Worm (Caenorhabditis elegans) whole organism, early embryonic: Measurements from ENCODE around the gene C17A2.2.
"Not testable (repeated sequence)": the region's sequence is repeated elsewhere in the genome, so short reads cannot be mapped to it uniquely, and the experiment has no call there.

ENCODE experiments used
- B0310.2 ChIP-seq: sonication (generic microtip); optimal IDR thresholded peaks from 2 replicates; lab custom pipeline; 2016; ENCODE audit warnings: mild to moderate bottlenecking, missing genetic modification characterization, missing compliant biosample characterization
- F13C5.2 ChIP-seq: sonication (generic microtip); optimal IDR thresholded peaks from 2 replicates; lab custom pipeline; 2017; ENCODE audit warnings: mild to moderate bottlenecking, missing genetic modification characterization, inconsistent platforms, missing compliant biosample characterization
- aly-1 ChIP-seq: sonication (generic microtip); optimal IDR thresholded peaks from 2 replicates; lab custom pipeline; 2016; ENCODE audit warnings: missing genetic modification characterization, missing compliant biosample characterization
- ama-1 ChIP-seq: fragments of 150-350 bp; optimal IDR thresholded peaks from 2 replicates; lab custom pipeline; 2014
- ceh-36 ChIP-seq: sonication (generic microtip); optimal IDR thresholded peaks from 2 replicates; lab custom pipeline; 2016; ENCODE audit warnings: missing genetic modification characterization, inconsistent platforms, missing compliant biosample characterization
- ets-7 ChIP-seq: sonication (generic microtip); optimal IDR thresholded peaks from 2 replicates; lab custom pipeline; 2016; ENCODE audit warnings: missing genotype, missing genetic modification characterization, missing compliant biosample characterization
- flt-1 ChIP-seq: fragments of 200-800 bp; sonication (Bioruptor generic); IDR thresholded peaks from 2 replicates; pipeline ENCODE4 v1.3.6; 2022; ENCODE audit warnings: missing genetic modification characterization, missing compliant biosample characterization
- hmbx-1 ChIP-seq: sonication (generic microtip); optimal IDR thresholded peaks from 2 replicates; lab custom pipeline; 2016; ENCODE audit warnings: mild to moderate bottlenecking, missing genetic modification characterization, missing compliant biosample characterization
- hmg-4 ChIP-seq: fragments of 200-800 bp; sonication (Bioruptor generic); optimal IDR thresholded peaks from 2 replicates; lab custom pipeline; 2018; ENCODE audit warnings: mild to moderate bottlenecking, missing genetic modification characterization, missing compliant biosample characterization
- scrt-1 ChIP-seq: fragments of 200-800 bp; sonication (Bioruptor generic); IDR thresholded peaks from 2 replicates; pipeline ENCODE4 v1.3.6; 2022; ENCODE audit warnings: missing genetic modification characterization, missing compliant biosample characterization
- tbx-11 ChIP-seq: fragments of 200-800 bp; sonication (Bioruptor generic); IDR thresholded peaks from 2 replicates; pipeline ENCODE4 v1.3.6; 2022; ENCODE audit warnings: missing genetic modification characterization, missing compliant biosample characterization
- tbx-37 ChIP-seq: fragments of 200-800 bp; sonication (Bioruptor generic); conservative IDR thresholded peaks from 2 replicates; pipeline ENCODE4 v1.3.6; 2022; ENCODE audit warnings: missing genetic modification reagents, missing genetic modification characterization, missing compliant biosample characterization
- tra-4 ChIP-seq: sonication (generic microtip); optimal IDR thresholded peaks from 2 replicates; lab custom pipeline; 2017; ENCODE audit warnings: missing genetic modification characterization, missing compliant biosample characterization

DNA sequence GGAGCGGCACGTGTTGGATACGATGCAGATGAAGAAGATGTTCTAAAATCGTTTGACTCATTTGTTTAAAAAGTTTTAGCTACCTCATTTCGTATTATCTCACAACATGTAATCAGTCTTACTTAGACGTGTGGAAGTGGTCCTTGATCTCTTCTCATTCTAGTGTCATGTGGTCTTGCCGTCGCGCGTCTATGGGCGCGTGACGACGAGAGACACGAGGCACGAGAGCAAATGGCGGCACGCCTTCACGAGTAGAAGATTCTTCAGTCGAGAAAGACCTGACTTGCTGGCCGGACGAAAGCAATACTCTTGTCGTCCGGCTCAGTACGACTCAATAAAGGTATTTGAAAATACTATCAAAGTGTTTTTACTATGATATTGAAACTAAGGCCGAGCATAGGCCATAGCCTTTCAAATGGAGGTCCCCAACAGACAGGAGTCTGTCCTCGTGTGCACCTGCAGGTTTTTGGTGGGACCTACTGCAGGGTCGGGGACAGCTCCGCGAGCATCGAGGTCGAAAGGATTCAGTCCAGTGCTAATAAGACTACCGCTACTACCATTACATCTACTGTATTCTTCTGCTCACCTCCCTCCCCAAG is 29.8 kb upstream of the C17A2.2 start, which contains the start of gene fbxa-24:
- TF ChIP-seq aly-1; ets-7; ceh-36 (tag; lab: Kevin White, UChicago); tra-4 (tag; lab: Kevin White, UChicago); hmbx-1; ama-1; flt-1 (GFP tag; lab: Robert Waterston, UW); scrt-1 (GFP tag; lab: Robert Waterston, UW); hmg-4 (GFP tag; lab: Kevin White, UChicago); tbx-11 (GFP tag; lab: Robert Waterston, UW); F13C5.2 (tag; lab: Kevin White, UChicago); B0310.2 (tag; lab: Kevin White, UChicago); tbx-37 (GFP tag; lab: Robert Waterston, UW): not testable (repeated sequence)
